Worm (Caenorhabditis elegans): ENCODE results near the gene mps-1.

Gene mps-1

ce11 chrII:6256024-6256423 is 38.1 kb downstream of the mps-1 start, which contains the start of gene F13H8.5:
Gene F13H8.5 (minus strand): TSS chrII:6256124.
- TF ChIP-seq ceh-34 (tag; optimal IDR thresholded peaks at IDR 0.05) (no peak), fkh-6 (tag; optimal IDR thresholded peaks at IDR 0.05) (no peak), ceh-14 (tag; optimal IDR thresholded peaks at IDR 0.05) (no peak), unc-55 (GFP tag; optimal IDR thresholded peaks at IDR 0.05) (no peak), fax-1 (tag; optimal IDR thresholded peaks at IDR 0.05) (no peak), ceh-9 (tag; optimal IDR thresholded peaks at IDR 0.05) (no peak), ceh-48 (tag; optimal IDR thresholded peaks at IDR 0.05) (no peak), lin-11 (tag; optimal IDR thresholded peaks at IDR 0.05) (no peak), C08G9.2 (tag; optimal IDR thresholded peaks at IDR 0.05) (no peak), unc-86 (tag; optimal IDR thresholded peaks at IDR 0.05) (no peak), ceh-6 (GFP tag; optimal IDR thresholded peaks at IDR 0.05) (no peak)

- no peak for TF ChIP-seq rnt-1 (tag; optimal IDR thresholded peaks at IDR 0.05)
- TF ChIP-seq eyg-1 (tag; optimal IDR thresholded peaks at IDR 0.05), result no peak
- no peak for TF ChIP-seq ref-2 (tag; optimal IDR thresholded peaks at IDR 0.05)
- no peak for TF ChIP-seq unc-55 (GFP tag; optimal IDR thresholded peaks at IDR 0.05)
- no peak for TF ChIP-seq hlh-30 (tag; optimal IDR thresholded peaks at IDR 0.05; ENCODE audit: insufficient read depth)
- TF ChIP-seq F13H6.1 (tag; optimal IDR thresholded peaks at IDR 0.05), result no peak
- no peak for TF ChIP-seq ceh-19 (GFP tag; optimal IDR thresholded peaks at IDR 0.05)
- TF ChIP-seq ceh-22 (tag; optimal IDR thresholded peaks at IDR 0.05), result no peak
- no peak for TF ChIP-seq nhr-11 (tag; optimal IDR thresholded peaks at IDR 0.05)
- no peak for TF ChIP-seq lim-6 (tag; optimal IDR thresholded peaks at IDR 0.05)
- no peak for TF ChIP-seq unc-86 (tag; optimal IDR thresholded peaks at IDR 0.05)
- no peak for TF ChIP-seq fax-1 (tag; optimal IDR thresholded peaks at IDR 0.05)
- no peak for TF ChIP-seq pha-4 (tag; optimal IDR thresholded peaks at IDR 0.05)
- TF ChIP-seq ceh-31 (tag; optimal IDR thresholded peaks at IDR 0.05), result no peak
- no peak for TF ChIP-seq fkh-10 (GFP tag; optimal IDR thresholded peaks at IDR 0.05)
- TF ChIP-seq npax-4 (tag; optimal IDR thresholded peaks at IDR 0.05), result no peak
These were observed 41.5 kb downstream of the mps-1 start for ce11 chrII:6252707-6253106.

DNA sequence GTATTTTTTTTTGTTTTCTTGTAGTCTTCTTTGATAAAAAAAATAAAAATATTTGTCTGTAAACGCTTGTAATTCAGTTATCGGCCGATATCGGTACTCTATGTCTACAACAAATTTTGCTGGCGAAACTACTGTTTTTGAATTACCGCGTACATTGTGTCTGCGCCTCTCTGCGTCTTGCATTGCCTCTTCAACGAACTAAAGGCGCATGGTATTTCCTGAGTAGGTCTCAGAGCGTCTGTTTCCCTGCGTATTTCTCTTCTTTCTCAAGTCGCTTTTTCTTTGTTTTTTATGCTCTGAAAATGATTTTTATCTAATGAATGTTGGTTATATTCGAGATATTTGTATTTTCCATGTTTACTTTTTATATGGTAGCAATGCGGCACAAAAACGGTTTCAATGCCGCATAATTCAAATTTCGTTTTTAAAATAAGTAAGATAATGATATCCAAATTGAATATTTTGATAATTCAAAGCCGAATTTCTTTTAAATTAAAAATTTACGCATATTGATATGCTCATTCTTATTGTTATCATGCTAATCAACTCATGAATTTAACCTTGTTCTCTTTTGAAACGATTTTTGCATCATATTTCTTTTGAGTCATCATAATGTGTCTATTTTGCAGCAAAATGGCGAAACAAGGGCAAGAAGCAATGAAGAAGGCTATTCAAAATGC is 43.2 kb downstream of the mps-1 start, which contains the start of gene phb-2:
TSS of gene phb-2 (plus strand) at position 630 of the 680 bp plus-strand sequence.
- peak; percentile 38 for TF ChIP-seq ceh-31 (tag; optimal IDR thresholded peaks at IDR 0.05)
- TF ChIP-seq tbx-2 (tag; optimal IDR thresholded peaks at IDR 0.05), result peak; percentile 31
- TF ChIP-seq C38D4.7 (GFP tag; optimal IDR thresholded peaks at IDR 0.05), result no peak
- peak; percentile 68 for TF ChIP-seq dve-1 (tag; optimal IDR thresholded peaks at IDR 0.05)
- peak; percentile 23 for TF ChIP-seq ref-2 (tag; optimal IDR thresholded peaks at IDR 0.05)
- peak; percentile 9 for TF ChIP-seq rnt-1 (tag; optimal IDR thresholded peaks at IDR 0.05)
- no peak for TF ChIP-seq odd-2 (tag; optimal IDR thresholded peaks at IDR 0.05)
- peak; percentile 33 for TF ChIP-seq pros-1 (tag; optimal IDR thresholded peaks at IDR 0.05)
- TF ChIP-seq hlh-30 (tag; optimal IDR thresholded peaks at IDR 0.05; ENCODE audit: insufficient read depth), result peak; percentile 54
- TF ChIP-seq nfya-1 (tag; optimal IDR thresholded peaks at IDR 0.05), result peak; percentile 80
- TF ChIP-seq lin-11 (tag; optimal IDR thresholded peaks at IDR 0.05), result no peak
- peak; percentile 48 for TF ChIP-seq ceh-18 (tag; optimal IDR thresholded peaks at IDR 0.05)
- no peak for TF ChIP-seq sox-4 (tag; optimal IDR thresholded peaks at IDR 0.05)
- peak; percentile 71 for TF ChIP-seq ama-1 (optimal IDR thresholded peaks at IDR 0.05)
- peak; percentile 36 for TF ChIP-seq ceh-34 (tag; optimal IDR thresholded peaks at IDR 0.05)
- TF ChIP-seq elt-2 (tag; optimal IDR thresholded peaks at IDR 0.05), result peak; percentile 63
- peak; percentile 30 for TF ChIP-seq ets-4 (tag; optimal IDR thresholded peaks at IDR 0.05)
- peak; percentile 14 for TF ChIP-seq unc-42 (tag; optimal IDR thresholded peaks at IDR 0.05)
- TF ChIP-seq ceh-24 (tag; optimal IDR thresholded peaks at IDR 0.05), result no peak
- TF ChIP-seq pha-4 (tag; optimal IDR thresholded peaks at IDR 0.05), result no peak
- peak; percentile 9 for TF ChIP-seq K09A11.1 (tag; optimal IDR thresholded peaks at IDR 0.05; ENCODE audit: insufficient read depth)
- TF ChIP-seq mec-3 (tag; optimal IDR thresholded peaks at IDR 0.05; ENCODE audit: borderline replicate concordance), result no peak
